Fruit fly (Drosophila melanogaster): ENCODE results near the gene CG31211.
"Not testable (repeated sequence)": the region's sequence is repeated elsewhere in the genome, so short reads cannot be mapped to it uniquely, and the experiment has no call there.

DNA sequence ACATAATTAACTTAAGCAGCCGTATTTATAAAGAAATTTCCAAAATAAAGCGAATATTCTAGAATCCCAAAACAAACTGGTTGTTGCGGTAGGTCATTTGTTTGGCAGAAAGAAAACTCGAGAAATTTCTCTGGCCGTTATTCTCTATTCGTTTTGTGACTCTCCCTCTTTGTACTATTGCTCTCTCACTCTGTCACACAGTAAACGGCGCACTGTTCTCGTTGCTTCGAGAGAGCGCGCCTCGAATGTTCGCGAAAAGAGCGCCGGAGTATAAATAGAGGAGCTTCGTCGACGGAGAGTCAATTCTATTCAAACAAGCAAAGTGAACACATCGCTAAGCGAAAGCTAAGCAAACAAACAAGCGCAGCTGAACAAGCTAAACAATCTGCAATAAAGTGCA is 8.8 kb downstream of the CG31211 start, which contains the start of gene Hsp70Ab:
- TF ChIP-seq h (GFP tag; optimal IDR thresholded peaks at IDR 0.05); lola (GFP tag; optimal IDR thresholded peaks at IDR 0.05); pan (optimal IDR thresholded peaks at IDR 0.05); Hnf4 (GFP tag; optimal IDR thresholded peaks at IDR 0.05); Dfd (GFP tag; optimal IDR thresholded peaks at IDR 0.05); fru (GFP tag; optimal IDR thresholded peaks at IDR 0.05); woc (GFP tag; optimal IDR thresholded peaks at IDR 0.05); usp (GFP tag; optimal IDR thresholded peaks at IDR 0.05): not testable (repeated sequence)

Measured in whole organism, wandering third instar larva.